Worm (Caenorhabditis elegans) whole organism, L4 larva: ENCODE data around the gene R10E9.4.

ENCODE experiments used
- F37D6.2 ChIP-seq: sonication (generic microtip); optimal IDR thresholded peaks from 2 replicates; lab custom pipeline; 2016; ENCODE audit warnings: mild to moderate bottlenecking, missing genetic modification characterization, missing compliant biosample characterization
- R02D3.7 ChIP-seq: fragments of 150-350 bp; sonication (generic microtip); optimal IDR thresholded peaks from 3 replicates; lab custom pipeline; 2014; ENCODE audit warnings: missing biosample characterization, missing genetic modification characterization
- T20F7.1 ChIP-seq: fragments of 200-800 bp; sonication (Bioruptor generic); optimal IDR thresholded peaks from 2 replicates; lab custom pipeline; 2018; ENCODE audit warnings: mild to moderate bottlenecking, missing genetic modification characterization, missing compliant biosample characterization
- T26A8.4 ChIP-seq: fragments of 200-800 bp; sonication (Bioruptor generic); IDR thresholded peaks from 2 replicates; pipeline ENCODE4 v1.3.6; 2022; ENCODE audit warnings: missing genetic modification characterization, missing compliant biosample characterization
- Y105C5A.15 ChIP-seq: fragments of 200-800 bp; sonication (Bioruptor generic); IDR thresholded peaks from 2 replicates; pipeline ENCODE4 v1.3.6; 2022; ENCODE audit warnings: missing genetic modification characterization, missing compliant biosample characterization
- Y48G9A.11 ChIP-seq: fragments of 200-800 bp; sonication (Bioruptor generic); IDR thresholded peaks from 2 replicates; pipeline ENCODE4 v1.3.6; 2022; ENCODE audit warnings: missing genetic modification reagents, missing genetic modification characterization, missing compliant biosample characterization
- ZK337.2 ChIP-seq: fragments of 200-800 bp; sonication (Bioruptor generic); IDR thresholded peaks from 2 replicates; pipeline ENCODE4 v1.3.6; 2022; ENCODE audit warnings: missing genetic modification reagents, missing genetic modification characterization, missing compliant biosample characterization
- ZK546.5 ChIP-seq, 2 experiments: sonication (generic microtip); optimal IDR thresholded peaks; 2 replicates each; lab custom pipeline; 2017; ENCODE audit warnings: missing biosample characterization in 2 of 2, missing genetic modification characterization in 2 of 2
- attf-4 ChIP-seq: sonication (generic microtip); optimal IDR thresholded peaks from 3 replicates; lab custom pipeline; 2017; ENCODE audit warnings: missing biosample characterization, missing genetic modification characterization
- ces-1 ChIP-seq: fragments of 150-350 bp; sonication (generic microtip); optimal IDR thresholded peaks from 4 replicates; lab custom pipeline; 2014; ENCODE audit warnings: missing biosample characterization, missing genetic modification reagents, missing genetic modification characterization
- ctbp-1 ChIP-seq: fragments of 200-800 bp; sonication (Bioruptor generic); IDR thresholded peaks from 2 replicates; pipeline ENCODE4 v1.3.6; 2022; ENCODE audit warnings: missing genetic modification reagents, missing genetic modification characterization, missing compliant biosample characterization
- daf-12 ChIP-seq: fragments of 150-350 bp; optimal IDR thresholded peaks from 2 replicates; lab custom pipeline; 2014; ENCODE audit warnings: missing biosample characterization, missing genetic modification reagents, missing genetic modification characterization
- daf-16 ChIP-seq, 3 experiments: sonication (generic microtip); optimal IDR thresholded peaks; 2 replicates each; lab custom pipeline; 2016 to 2017; ENCODE audit warnings: missing genetic modification characterization in 3 of 3, missing genetic modification reagents in 3 of 3, mild to moderate bottlenecking in 2 of 3, missing compliant biosample characterization in 2 of 3, missing biosample characterization in 1 of 3, moderate library complexity in 1 of 3
- dpl-1 ChIP-seq: fragments of 150-350 bp; optimal IDR thresholded peaks from 2 replicates; lab custom pipeline; 2014; ENCODE audit warnings: missing biosample characterization, missing genetic modification reagents, missing genetic modification characterization
- egl-43 ChIP-seq: fragments of 200-800 bp; sonication (Bioruptor generic); IDR thresholded peaks from 2 replicates; pipeline ENCODE4 v1.3.6; 2022; ENCODE audit warnings: missing genetic modification reagents, missing genetic modification characterization, missing compliant biosample characterization
- fkh-10 ChIP-seq: fragments of 150-350 bp; optimal IDR thresholded peaks from 2 replicates; lab custom pipeline; 2014; ENCODE audit warnings: missing biosample characterization, missing genetic modification reagents, missing genetic modification characterization
- gei-8 ChIP-seq: fragments of 200-800 bp; sonication (Bioruptor generic); optimal IDR thresholded peaks from 2 replicates; lab custom pipeline; 2018; ENCODE audit warnings: mild to moderate bottlenecking, missing genetic modification characterization, missing compliant biosample characterization
- hlh-11 ChIP-seq: fragments of 200-800 bp; sonication (Bioruptor generic); optimal IDR thresholded peaks from 2 replicates; lab custom pipeline; 2018; ENCODE audit warnings: mild to moderate bottlenecking, missing genetic modification characterization, missing compliant biosample characterization
- hmg-1.1 ChIP-seq: fragments of 200-800 bp; sonication (Bioruptor generic); IDR thresholded peaks from 2 replicates; pipeline ENCODE4 v1.3.6; 2022; ENCODE audit warnings: missing genetic modification reagents, missing genetic modification characterization, missing compliant biosample characterization
- lim-7 ChIP-seq: fragments of 200-800 bp; sonication (Bioruptor generic); IDR thresholded peaks from 2 replicates; pipeline ENCODE4 v1.3.6; 2022; ENCODE audit warnings: missing genetic modification characterization, missing compliant biosample characterization
- lin-15B ChIP-seq: fragments of 150-350 bp; sonication (generic microtip); optimal IDR thresholded peaks from 3 replicates; lab custom pipeline; 2014; ENCODE audit warnings: missing biosample characterization, missing genetic modification characterization
- lin-29 ChIP-seq: fragments of 200-800 bp; sonication (Bioruptor generic); IDR thresholded peaks from 2 replicates; pipeline ENCODE4 v1.3.6; 2022; ENCODE audit warnings: missing genetic modification reagents, missing genetic modification characterization, missing compliant biosample characterization
- lin-39 ChIP-seq: fragments of 150-350 bp; optimal IDR thresholded peaks from 2 replicates; lab custom pipeline; 2014; ENCODE audit warnings: missing biosample characterization, missing genetic modification reagents, missing genetic modification characterization
- lir-3 ChIP-seq: sonication (generic microtip); optimal IDR thresholded peaks from 2 replicates; lab custom pipeline; 2016; ENCODE audit warnings: mild to moderate bottlenecking, missing genetic modification characterization, missing compliant biosample characterization
- madf-5 ChIP-seq, 2 experiments: fragments of 200-800 bp; sonication (Bioruptor generic); IDR thresholded peaks; 2 replicates each; pipeline ENCODE4 v1.3.6; 2022; ENCODE audit warnings: missing compliant biosample characterization in 2 of 2, missing genetic modification characterization in 2 of 2
- mdl-1 ChIP-seq, 2 experiments: fragments of 150-350 bp in 1 of 2; sonication (generic microtip) in 1 of 2; optimal IDR thresholded peaks; 2 replicates each; lab custom pipeline; 2014 to 2017; ENCODE audit warnings: missing biosample characterization in 2 of 2, missing genetic modification characterization in 2 of 2
- mxl-2 ChIP-seq: fragments of 200-800 bp; sonication (Bioruptor generic); conservative IDR thresholded peaks from 2 replicates; pipeline ENCODE4 v1.3.6; 2022; ENCODE audit warnings: missing genetic modification reagents, missing genetic modification characterization, missing compliant biosample characterization
- mxl-3 ChIP-seq: fragments of 200-800 bp; sonication (Bioruptor generic); optimal IDR thresholded peaks from 2 replicates; lab custom pipeline; 2018; ENCODE audit warnings: mild to moderate bottlenecking, missing genetic modification characterization, missing compliant biosample characterization
- nhr-11 ChIP-seq: fragments of 150-350 bp; optimal IDR thresholded peaks from 2 replicates; lab custom pipeline; 2014; ENCODE audit warnings: missing biosample characterization, missing genetic modification characterization
- nhr-111 ChIP-seq: fragments of 200-800 bp; sonication (Bioruptor generic); optimal IDR thresholded peaks from 2 replicates; lab custom pipeline; 2018; ENCODE audit warnings: mild to moderate bottlenecking, missing genetic modification characterization, missing compliant biosample characterization
- nhr-25 ChIP-seq: sonication (generic microtip); optimal IDR thresholded peaks from 2 replicates; lab custom pipeline; 2017; ENCODE audit warnings: missing genetic modification characterization, mild to moderate bottlenecking, missing compliant biosample characterization, antibody characterized with exemption, moderate library complexity, borderline replicate concordance; ENCODE audit not compliant: insufficient read depth
- nhr-41 ChIP-seq: fragments of 200-800 bp; sonication (Bioruptor generic); IDR thresholded peaks from 2 replicates; pipeline ENCODE4 v1.3.6; 2022; ENCODE audit warnings: missing genetic modification reagents, missing genetic modification characterization, missing compliant biosample characterization
- nhr-48 ChIP-seq: sonication (generic microtip); optimal IDR thresholded peaks from 2 replicates; lab custom pipeline; 2016; ENCODE audit warnings: mild to moderate bottlenecking, missing genetic modification characterization, missing compliant biosample characterization
- nhr-6 ChIP-seq: fragments of 150-350 bp; optimal IDR thresholded peaks from 2 replicates; lab custom pipeline; 2014; ENCODE audit warnings: missing biosample characterization, missing genetic modification characterization
- php-3 ChIP-seq: fragments of 200-800 bp; sonication (Bioruptor generic); IDR thresholded peaks from 2 replicates; pipeline ENCODE4 v1.3.6; 2022; ENCODE audit warnings: missing genetic modification reagents, missing genetic modification characterization, missing compliant biosample characterization
- pqm-1 ChIP-seq: sonication (generic microtip); optimal IDR thresholded peaks from 2 replicates; lab custom pipeline; 2017; ENCODE audit warnings: missing biosample characterization, missing genetic modification characterization
- rbr-2 ChIP-seq: sonication (generic microtip); optimal IDR thresholded peaks from 2 replicates; lab custom pipeline; 2016; ENCODE audit warnings: missing genotype, missing genetic modification characterization, missing compliant biosample characterization
- saeg-2 ChIP-seq: fragments of 200-800 bp; sonication (Bioruptor generic); IDR thresholded peaks from 2 replicates; pipeline ENCODE4 v1.3.6; 2022; ENCODE audit warnings: missing genetic modification reagents, missing genetic modification characterization, missing compliant biosample characterization
- set-16 ChIP-seq: fragments of 200-800 bp; sonication (Bioruptor generic); IDR thresholded peaks from 2 replicates; pipeline ENCODE4 v1.3.6; 2022; ENCODE audit warnings: missing genetic modification reagents, missing genetic modification characterization, missing compliant biosample characterization
- skn-1 ChIP-seq: fragments of 150-350 bp; optimal IDR thresholded peaks from 2 replicates; lab custom pipeline; 2014; ENCODE audit warnings: missing biosample characterization, missing genetic modification characterization
- tag-97 ChIP-seq: fragments of 200-800 bp; sonication (Bioruptor generic); IDR thresholded peaks from 2 replicates; pipeline ENCODE4 v1.3.6; 2022; ENCODE audit warnings: missing genetic modification characterization, missing compliant biosample characterization
- unc-130 ChIP-seq: sonication (generic microtip); optimal IDR thresholded peaks from 2 replicates; lab custom pipeline; 2016; ENCODE audit warnings: missing genetic modification reagents, missing genetic modification characterization, missing compliant biosample characterization
- vab-7 ChIP-seq: fragments of 200-800 bp; sonication (Bioruptor generic); IDR thresholded peaks from 2 replicates; pipeline ENCODE4 v1.3.6; 2022; ENCODE audit warnings: missing genetic modification reagents, missing genetic modification characterization, missing compliant biosample characterization
- zag-1 ChIP-seq: fragments of 150-350 bp; optimal IDR thresholded peaks from 2 replicates; lab custom pipeline; 2014; ENCODE audit warnings: missing biosample characterization, missing genetic modification characterization
- zip-11 ChIP-seq: fragments of 200-800 bp; sonication (Bioruptor generic); IDR thresholded peaks from 2 replicates; pipeline ENCODE4 v1.3.6; 2022; ENCODE audit warnings: missing genetic modification characterization, missing compliant biosample characterization
- zip-2 ChIP-seq: fragments of 150-350 bp; optimal IDR thresholded peaks from 2 replicates; lab custom pipeline; 2014; ENCODE audit warnings: missing biosample characterization, missing genetic modification characterization

Gene R10E9.4

ce11 chrIII:3928136-3928535 is 44.5 kb downstream of the R10E9.4 start, which contains the start of gene F37A8.1:
TSS of gene F37A8.1 (plus strand) at chrIII:3928436.
- no peak for TF ChIP-seq F37D6.2 (tag; lab: Kevin White, UChicago)
- TF ChIP-seq R02D3.7 (tag; lab: Kevin White, UChicago): no peak
- no peak for TF ChIP-seq unc-130 (GFP tag; lab: Kevin White, UChicago)
- TF ChIP-seq tag-97 (GFP tag; lab: Robert Waterston, UW): no peak
- TF ChIP-seq php-3: no peak
- no peak for TF ChIP-seq fkh-10 (GFP tag; lab: Kevin White, UChicago)
- no peak for TF ChIP-seq mxl-2
- no peak for TF ChIP-seq set-16 (GFP tag; lab: Robert Waterston, UW)
- TF ChIP-seq Y105C5A.15 (GFP tag; lab: Robert Waterston, UW): no peak
- TF ChIP-seq ctbp-1: no peak
- no peak for TF ChIP-seq lin-39 (tag; lab: Kevin White, UChicago)
- no peak for TF ChIP-seq madf-5 (GFP tag; IDR thresholded peaks at IDR 0.05; lab: Robert Waterston, UW)
- no peak for TF ChIP-seq rbr-2 (tag; lab: Kevin White, UChicago)
- no peak for TF ChIP-seq lir-3 (tag; lab: Kevin White, UChicago)
- no peak for TF ChIP-seq ZK337.2 (GFP tag; lab: Robert Waterston, UW)
- no peak for TF ChIP-seq zip-11 (GFP tag; lab: Robert Waterston, UW)
- TF ChIP-seq nhr-48 (tag; lab: Kevin White, UChicago): no peak
- TF ChIP-seq zip-2 (tag; lab: Kevin White, UChicago): no peak

ce11 chrIII:3927450-3927849 is 45.1 kb downstream of the R10E9.4 start:
- TF ChIP-seq lim-7 (no peak), ZK546.5 (tag; optimal IDR thresholded peaks at IDR 0.05; lab: Kevin White, UChicago) (no peak), gei-8 (GFP tag; lab: Kevin White, UChicago) (no peak), mxl-3 (GFP tag; lab: Kevin White, UChicago) (peak; percentile 28), hmg-1.1 (0 out of 2 replicates have a peak, but pooled peaks have one; percentile 26), zag-1 (tag; lab: Kevin White, UChicago) (no peak), nhr-25 (tag; lab: Kevin White, UChicago) (no peak), tag-97 (GFP tag; lab: Robert Waterston, UW) (no peak), hlh-11 (tag; lab: Kevin White, UChicago) (peak; percentile 50), dpl-1 (no peak), daf-16 (GFP tag; optimal IDR thresholded peaks at IDR 0.05; lab: Kevin White, UChicago) (peak in 1 of 2 experiments; percentile 42), daf-16 (tag; optimal IDR thresholded peaks at IDR 0.05; lab: Kevin White, UChicago) (no peak), lin-15B (tag; lab: Kevin White, UChicago) (no peak), nhr-11 (tag; lab: Kevin White, UChicago) (peak; percentile 67), T20F7.1 (GFP tag; lab: Kevin White, UChicago) (no peak), nhr-48 (tag; lab: Kevin White, UChicago) (no peak), vab-7 (GFP tag; lab: Robert Waterston, UW) (no peak)

ce11 chrIII:3926801-3927200 is 45.8 kb downstream of the R10E9.4 start:
- TF ChIP-seq php-3: no peak
- TF ChIP-seq pqm-1 (tag; lab: Kevin White, UChicago): peak; percentile 54
- no peak for TF ChIP-seq nhr-111 (GFP tag; lab: Kevin White, UChicago)

ce11 chrIII:3926116-3926515 is 46.5 kb downstream of the R10E9.4 start, which contains the start of gene ZK1058.9:
TSS of gene ZK1058.9 (minus strand) at chrIII:3926216.
- no peak for TF ChIP-seq attf-4 (tag; lab: Kevin White, UChicago)
- TF ChIP-seq daf-12 (tag; lab: Kevin White, UChicago): no peak
- TF ChIP-seq tag-97 (GFP tag; lab: Robert Waterston, UW): no peak
- no peak for TF ChIP-seq skn-1 (tag; lab: Kevin White, UChicago)
- TF ChIP-seq Y48G9A.11: no peak
- no peak for TF ChIP-seq nhr-6
- no peak for TF ChIP-seq F37D6.2 (tag; lab: Kevin White, UChicago)
- no peak for TF ChIP-seq T26A8.4
- TF ChIP-seq madf-5 (GFP tag; IDR thresholded peaks at IDR 0.05; lab: Robert Waterston, UW): no peak
- TF ChIP-seq lin-29: no peak
- no peak for TF ChIP-seq ces-1 (GFP tag; lab: Kevin White, UChicago)
- no peak for TF ChIP-seq nhr-25 (tag; lab: Kevin White, UChicago)
- no peak for TF ChIP-seq nhr-41 (GFP tag; lab: Robert Waterston, UW)
- TF ChIP-seq Y105C5A.15 (GFP tag; lab: Robert Waterston, UW): no peak
- TF ChIP-seq gei-8 (GFP tag; lab: Kevin White, UChicago): no peak
- TF ChIP-seq egl-43 (GFP tag; lab: Robert Waterston, UW): no peak
- TF ChIP-seq saeg-2 (GFP tag; lab: Robert Waterston, UW): no peak
- TF ChIP-seq mdl-1 (tag; optimal IDR thresholded peaks at IDR 0.05; lab: Kevin White, UChicago): no peak
- TF ChIP-seq zag-1 (tag; lab: Kevin White, UChicago): no peak
